Worm (Caenorhabditis elegans) whole organism, L1 larva: ENCODE results near the gene scav-1.

Source experiments
- ceh-82 ChIP-seq, 3 experiments: fragments of 150-350 bp in 1 of 3; sonication (generic microtip) in 2 of 3; optimal IDR thresholded peaks; 2 replicates each; lab custom pipeline; 2014 to 2017; ENCODE audit warnings: missing biosample characterization in 3 of 3, missing genetic modification characterization in 3 of 3
- mef-2 ChIP-seq: fragments of 150-350 bp; optimal IDR thresholded peaks from 2 replicates; lab custom pipeline; 2014; ENCODE audit warnings: missing biosample characterization, missing genetic modification characterization

DNA sequence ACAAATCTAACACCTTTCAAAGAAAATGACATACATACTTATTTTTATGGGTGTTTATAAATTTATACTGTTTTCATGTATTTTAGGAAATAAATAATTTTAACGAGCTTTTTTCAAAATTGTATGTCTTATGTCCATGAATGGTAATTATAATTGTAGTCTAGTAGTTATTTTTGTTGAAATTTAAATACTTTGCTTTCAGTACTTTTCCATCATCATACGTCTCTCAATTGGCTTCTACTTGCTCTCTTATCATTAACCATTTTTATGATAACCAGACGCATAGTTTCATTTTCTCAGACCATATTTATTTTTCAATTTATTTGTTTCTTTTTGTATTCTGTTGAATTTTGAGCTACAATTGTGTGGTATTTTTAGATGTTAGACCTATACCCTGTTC lies 34.9 kb downstream of the scav-1 start, which contains the start of gene F35C8.5:
- TF ChIP-seq mef-2 (tag; lab: Kevin White, UChicago) (no peak), ceh-82 (tag; optimal IDR thresholded peaks at IDR 0.05; lab: Kevin White, UChicago) (no peak)
